Worm (Caenorhabditis elegans): ENCODE data around the gene rpl-22.
A peak's percentile ranks its signal among the peaks of the same experiment; 100 is the strongest.

The rpl-22 gene

ce11 chrII:5071265-5071664, 15.8 kb downstream of the rpl-22 start, which contains the start of gene C27A2.7:
Gene C27A2.7, minus strand, starts transcription at chrII:5071365.
- TF ChIP-seq fos-1 (tag; optimal IDR thresholded peaks at IDR 0.05) (no peak), unc-55 (GFP tag; optimal IDR thresholded peaks at IDR 0.05) (no peak), lsy-2 (tag; optimal IDR thresholded peaks at IDR 0.05) (no peak), lin-11 (tag; optimal IDR thresholded peaks at IDR 0.05) (no peak), nhr-21 (tag; optimal IDR thresholded peaks at IDR 0.05) (no peak), nhr-237 (tag; optimal IDR thresholded peaks at IDR 0.05) (no peak), nhr-129 (tag; optimal IDR thresholded peaks at IDR 0.05) (no peak)

DNA sequence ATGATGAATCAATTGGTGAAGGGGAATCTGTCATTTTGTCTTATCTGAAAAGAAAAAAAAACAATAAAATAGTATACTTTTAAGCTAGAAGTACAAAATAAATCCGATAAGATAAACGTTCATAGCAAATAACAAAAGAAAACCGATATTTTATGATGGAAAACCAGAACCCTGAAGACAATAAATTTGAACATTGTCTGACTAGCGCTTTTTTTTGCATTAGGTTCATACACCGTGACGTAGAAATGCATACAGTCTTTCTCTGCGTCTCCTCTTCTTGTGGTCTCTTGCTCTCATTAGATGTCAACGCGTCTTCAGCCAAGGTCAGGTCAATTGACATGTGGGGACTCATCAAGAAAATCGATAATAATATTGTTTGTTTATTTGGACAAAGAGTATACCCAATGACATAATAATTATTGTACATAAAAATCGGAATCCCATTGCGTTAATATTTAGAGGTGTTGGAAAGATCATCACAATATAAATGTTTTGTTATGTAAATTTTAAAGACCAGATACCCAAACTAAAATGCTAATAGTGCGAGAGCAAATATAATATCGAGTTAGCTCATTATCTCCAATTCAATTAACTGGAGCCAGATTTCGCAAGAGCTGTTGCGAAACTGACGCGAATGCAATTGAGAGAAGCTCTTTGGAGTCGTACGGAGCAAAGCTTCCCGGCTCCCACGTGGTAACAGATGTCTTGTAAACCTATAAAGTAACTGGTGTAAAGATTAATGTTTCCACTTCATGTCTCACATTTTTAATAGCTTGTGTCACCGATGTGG, 25.9 kb downstream of the rpl-22 start, which contains the start of gene dsh-2:
TSS of gene dsh-2 (minus strand) at position 51 of the 790 bp plus-strand sequence.
- TF ChIP-seq nhr-11 (tag; optimal IDR thresholded peaks at IDR 0.05) (no peak), ztf-4 (tag; optimal IDR thresholded peaks at IDR 0.05) (no peak), gmeb-1 (tag; optimal IDR thresholded peaks at IDR 0.05) (peak; percentile 81), blmp-1 (tag; optimal IDR thresholded peaks at IDR 0.05; ENCODE audit: insufficient read depth) (no peak), F13H6.1 (tag; optimal IDR thresholded peaks at IDR 0.05) (peak; percentile 18), mbf-1 (tag; optimal IDR thresholded peaks at IDR 0.05) (no peak), ZK546.5 (tag; optimal IDR thresholded peaks at IDR 0.05) (no peak), lin-11 (tag; optimal IDR thresholded peaks at IDR 0.05) (no peak), ztf-11 (tag; optimal IDR thresholded peaks at IDR 0.05) (no peak), R02D3.7 (tag; optimal IDR thresholded peaks at IDR 0.05) (no peak), nhr-6 (tag; optimal IDR thresholded peaks at IDR 0.05) (peak; percentile 46), dmd-4 (tag; optimal IDR thresholded peaks at IDR 0.05) (no peak), nhr-21 (tag; optimal IDR thresholded peaks at IDR 0.05) (peak; percentile 44), lin-39 (tag; optimal IDR thresholded peaks at IDR 0.05) (no peak), crh-2 (tag; optimal IDR thresholded peaks at IDR 0.05) (peak; percentile 76), mab-5 (tag; optimal IDR thresholded peaks at IDR 0.05) (no peak), nhr-129 (tag; optimal IDR thresholded peaks at IDR 0.05) (peak; percentile 47), zag-1 (tag; optimal IDR thresholded peaks at IDR 0.05) (no peak), nhr-10 (tag; optimal IDR thresholded peaks at IDR 0.05) (no peak), peb-1 (tag; optimal IDR thresholded peaks at IDR 0.05) (no peak), elt-1 (tag; optimal IDR thresholded peaks at IDR 0.05) (no peak), ama-1 (optimal IDR thresholded peaks at IDR 0.05) (no peak), C34F6.9 (tag; optimal IDR thresholded peaks at IDR 0.05) (peak; percentile 57), lsy-2 (tag; optimal IDR thresholded peaks at IDR 0.05) (peak in 1 of 2 experiments; percentile 71), unc-39 (tag; optimal IDR thresholded peaks at IDR 0.05) (no peak), nhr-23 (tag; optimal IDR thresholded peaks at IDR 0.05) (no peak), ceh-82 (tag; optimal IDR thresholded peaks at IDR 0.05) (no peak), nhr-77 (tag; optimal IDR thresholded peaks at IDR 0.05) (no peak), unc-62 (GFP tag; optimal IDR thresholded peaks at IDR 0.05) (no peak), fos-1 (tag; optimal IDR thresholded peaks at IDR 0.05) (peak; percentile 42), alr-1 (tag; optimal IDR thresholded peaks at IDR 0.05) (no peak), elt-3 (tag; optimal IDR thresholded peaks at IDR 0.05) (no peak), egl-27 (tag; optimal IDR thresholded peaks at IDR 0.05) (no peak), aly-2 (tag; optimal IDR thresholded peaks at IDR 0.05) (no peak), sem-4 (tag; optimal IDR thresholded peaks at IDR 0.05) (no peak), mdl-1 (tag; optimal IDR thresholded peaks at IDR 0.05) (no peak), Y55F3AM.14 (GFP tag; optimal IDR thresholded peaks at IDR 0.05) (no peak), ztf-1 (GFP tag; conservative IDR thresholded peaks at IDR 0.05) (no peak), unc-55 (GFP tag; optimal IDR thresholded peaks at IDR 0.05) (peak; percentile 49), lin-13 (GFP tag; optimal IDR thresholded peaks at IDR 0.05) (peak; percentile 30), ceh-16 (tag; optimal IDR thresholded peaks at IDR 0.05) (peak; percentile 41), nhr-25 (tag; optimal IDR thresholded peaks at IDR 0.05) (peak; percentile 85), skn-1 (tag; optimal IDR thresholded peaks at IDR 0.05) (no peak), snpc-4 (tag; optimal IDR thresholded peaks at IDR 0.05) (no peak), sma-9 (GFP tag; optimal IDR thresholded peaks at IDR 0.05) (peak; percentile 38), sma-9 (tag; optimal IDR thresholded peaks at IDR 0.05) (no peak), nhr-237 (tag; optimal IDR thresholded peaks at IDR 0.05) (no peak), nhr-12 (tag; optimal IDR thresholded peaks at IDR 0.05) (no peak), sma-3 (GFP tag; optimal IDR thresholded peaks at IDR 0.05) (peak; percentile 43)

Data from whole organism, L2 larva.